Fruit fly (Drosophila melanogaster) S2 (cell line): ENCODE data around the gene CG10366.

ENCODE experiments used
- CG8478 ChIP-seq: fragments of >200 bp; optimal IDR thresholded peaks from 2 replicates; lab custom pipeline; 2018
- CTCF ChIP-seq, 2 experiments: fragments of >200 bp; optimal IDR thresholded peaks; 2 replicates each; lab custom pipeline; 2018

Gene CG10366

DNA sequence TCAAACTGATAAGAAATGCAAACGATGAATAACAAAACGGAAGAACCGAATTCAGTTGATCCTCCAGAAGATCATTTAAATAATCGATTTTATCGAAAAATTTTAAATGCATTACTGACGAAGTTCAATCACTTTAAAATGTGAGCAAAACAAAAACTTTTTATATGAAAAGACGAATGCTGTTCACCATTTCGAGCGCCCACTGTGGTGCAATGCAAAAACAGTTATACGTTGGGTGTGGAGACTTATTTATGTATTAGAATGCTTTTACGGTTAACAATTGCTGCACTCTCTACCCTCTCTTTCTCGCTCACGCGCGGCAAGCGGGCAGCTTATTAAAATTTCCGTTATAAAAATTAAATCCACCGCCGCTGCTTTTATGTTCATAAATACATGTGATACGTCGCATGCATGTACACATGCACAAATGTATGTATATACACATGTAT lies 13.2 kb upstream of the CG10366 start:
- TF ChIP-seq CTCF (optimal IDR thresholded peaks at IDR 0.05; lab: Kevin White, UChicago) (no peak), CG8478 (lab: Kevin White, UChicago) (no peak)

DNA sequence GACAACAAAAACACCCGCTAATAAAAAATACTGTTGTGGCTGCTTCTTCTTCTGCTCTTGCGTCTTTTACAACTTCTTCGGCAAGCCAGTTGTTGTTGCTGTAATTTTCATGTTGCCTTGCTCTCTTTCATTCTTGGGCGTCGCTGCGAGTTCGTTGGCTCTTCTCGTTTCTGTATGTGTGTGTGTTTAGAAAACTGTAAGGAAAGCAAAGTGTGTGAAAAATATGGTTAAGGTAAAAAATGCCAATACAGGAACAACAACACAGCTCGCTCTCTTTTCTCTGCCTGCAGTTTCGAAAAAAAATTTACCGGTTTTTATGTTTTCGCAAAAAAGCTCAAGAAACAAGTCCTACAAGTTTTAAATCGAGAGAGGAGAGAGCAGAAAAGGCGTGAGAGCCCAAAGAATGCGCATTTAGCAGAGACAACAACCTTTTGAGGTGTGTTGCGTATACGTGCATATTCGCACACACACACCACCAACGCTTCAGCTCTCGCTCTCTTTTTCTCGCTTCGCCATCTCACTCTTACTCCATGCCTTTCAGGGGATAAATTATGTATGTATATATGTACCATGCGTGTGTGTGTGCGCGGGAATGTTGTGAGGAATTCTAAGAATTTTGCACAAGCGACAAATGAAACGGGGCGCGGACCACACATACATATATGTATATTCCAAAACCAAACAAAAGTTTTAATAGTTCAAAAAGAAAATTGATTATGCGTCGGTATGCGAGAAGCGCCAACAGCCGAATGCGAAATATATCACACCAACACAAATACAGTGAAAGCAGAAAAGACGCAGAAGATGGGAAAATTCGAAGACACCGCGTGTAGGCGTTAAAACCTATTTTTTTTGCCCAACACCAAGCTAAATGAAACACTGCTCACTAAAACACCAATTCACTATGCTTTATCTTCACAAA lies 12.2 kb upstream of the CG10366 start:
- no peak for TF ChIP-seq CG8478 (lab: Kevin White, UChicago)
- no peak for TF ChIP-seq CTCF (optimal IDR thresholded peaks at IDR 0.05; lab: Kevin White, UChicago)

DNA sequence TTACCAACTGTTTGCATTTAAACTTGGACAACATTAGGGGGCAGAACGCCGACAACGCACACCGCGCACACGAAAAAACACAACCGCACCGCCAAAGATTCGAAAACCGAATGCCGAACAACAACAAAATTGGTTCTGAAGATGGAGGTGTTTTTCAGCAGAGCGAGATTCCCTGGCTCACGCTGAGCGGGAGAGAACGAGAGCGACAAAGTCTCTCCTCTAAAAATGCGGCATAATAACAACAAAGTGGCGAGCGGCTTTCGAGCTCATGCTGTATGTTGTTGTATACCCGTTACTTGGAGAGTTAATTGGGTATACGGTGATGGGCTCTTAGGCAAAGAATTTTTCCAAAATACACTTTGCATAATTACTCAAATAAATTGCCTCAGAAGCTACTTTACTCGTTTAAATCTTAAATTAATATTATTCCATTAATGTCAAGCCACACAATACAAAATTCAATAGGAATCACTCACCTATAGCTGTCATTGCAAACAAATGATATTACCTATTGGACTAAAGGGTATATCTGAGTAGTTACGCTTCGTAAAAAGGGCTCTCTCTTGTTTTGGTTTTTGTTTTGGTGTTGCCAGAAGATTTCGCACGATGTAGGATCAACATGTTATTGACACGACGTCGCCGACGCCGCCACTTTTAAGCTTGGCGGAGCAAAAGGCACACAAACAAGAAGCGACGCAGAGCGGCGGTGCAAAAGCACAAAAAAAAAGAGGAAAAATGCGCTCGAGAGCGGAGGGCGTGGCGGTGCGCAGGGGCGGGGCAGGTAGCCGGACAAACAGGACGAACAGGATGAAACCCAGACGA lies 11.3 kb upstream of the CG10366 start:
- TF ChIP-seq CTCF (optimal IDR thresholded peaks at IDR 0.05; lab: Kevin White, UChicago) = no peak
- TF ChIP-seq CG8478 (lab: Kevin White, UChicago) = no peak

DNA sequence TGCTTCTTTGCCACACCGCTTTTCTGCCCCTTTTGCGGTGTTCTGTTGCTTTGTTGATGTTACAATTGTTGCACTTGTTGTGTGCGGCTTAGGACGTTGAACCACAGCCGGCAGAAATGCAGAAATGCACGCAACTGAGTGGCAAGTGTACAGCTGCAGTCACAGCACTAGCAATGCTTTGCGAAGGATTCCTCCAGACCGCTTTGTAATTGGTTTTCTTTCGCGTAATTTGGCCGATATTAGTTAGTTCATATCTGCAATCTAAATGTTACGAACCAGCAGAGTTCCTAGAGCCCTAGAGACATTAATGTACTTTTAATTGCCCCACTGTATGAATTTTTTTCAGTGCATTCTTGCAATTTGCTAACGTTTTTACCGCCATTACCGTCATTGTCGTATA lies 9.7 kb upstream of the CG10366 start:
- TF ChIP-seq CTCF (optimal IDR thresholded peaks at IDR 0.05; lab: Kevin White, UChicago) (no peak), CG8478 (lab: Kevin White, UChicago) (no peak)

DNA sequence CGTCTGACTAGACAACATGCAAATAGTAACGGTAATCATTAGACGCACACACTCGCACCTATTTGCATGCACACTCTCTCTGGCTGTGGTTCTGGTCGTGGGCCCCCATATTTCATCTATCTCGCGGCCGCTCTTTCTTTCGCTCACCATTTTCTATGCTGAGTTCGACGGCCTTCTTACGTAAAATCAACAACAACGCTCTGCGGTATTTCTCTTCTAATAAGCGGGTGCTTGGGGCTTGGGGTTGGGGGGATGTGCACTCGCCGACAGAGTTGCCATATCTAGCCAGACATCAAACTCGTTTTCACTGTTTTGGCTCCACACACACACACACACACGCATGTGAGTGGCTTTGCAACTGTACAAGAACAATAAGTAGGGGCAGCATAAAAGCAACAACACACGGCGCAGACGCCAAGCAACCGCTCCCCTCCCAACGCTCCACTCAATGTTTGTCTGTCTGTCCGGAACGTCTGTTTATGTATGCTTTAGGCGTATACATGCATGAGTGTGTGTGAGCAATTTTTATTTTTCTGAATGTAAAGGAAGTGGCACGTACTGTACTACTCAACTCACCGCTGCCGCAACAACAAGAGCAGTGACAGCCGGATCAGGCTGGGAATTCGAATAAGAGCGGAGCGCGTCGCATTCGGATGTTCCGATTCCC lies 8.9 kb upstream of the CG10366 start:
- TF ChIP-seq CG8478 (lab: Kevin White, UChicago) (no peak), CTCF (optimal IDR thresholded peaks at IDR 0.05; lab: Kevin White, UChicago) (no peak)

DNA sequence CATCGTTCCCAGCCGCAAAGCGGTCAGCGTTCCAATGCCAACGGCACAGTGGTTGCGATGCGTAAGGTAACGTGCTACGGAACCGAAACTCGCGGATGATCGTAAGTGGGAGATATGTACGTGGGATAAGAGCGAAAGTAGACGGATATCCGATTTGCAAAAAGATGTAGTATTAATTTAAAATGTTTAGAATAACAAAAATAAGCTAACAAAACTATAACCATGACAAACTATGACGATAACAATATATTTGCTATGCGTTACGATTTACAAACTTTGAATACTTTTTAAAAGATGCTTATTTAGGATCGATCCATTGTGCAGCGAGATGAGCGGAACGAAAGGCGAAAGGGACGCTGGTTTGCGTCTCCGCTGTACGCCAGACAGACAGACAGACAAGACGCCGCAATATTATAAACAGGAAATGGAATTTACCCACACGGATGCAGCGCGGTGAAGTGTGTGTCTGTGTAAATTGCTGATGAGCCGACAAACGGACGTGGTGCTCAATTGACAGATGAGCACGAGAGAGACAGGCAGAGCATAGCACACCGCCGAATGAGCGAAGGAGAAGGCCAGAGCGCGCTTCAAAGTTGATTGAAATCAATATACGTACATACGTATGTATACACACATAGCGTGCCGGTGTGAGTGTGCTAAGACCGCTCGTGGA lies 8.3 kb upstream of the CG10366 start:
- TF ChIP-seq CG8478 (lab: Kevin White, UChicago) = no peak
- TF ChIP-seq CTCF (optimal IDR thresholded peaks at IDR 0.05; lab: Kevin White, UChicago) = peak in 1 of 2 experiments; percentile 40

DNA sequence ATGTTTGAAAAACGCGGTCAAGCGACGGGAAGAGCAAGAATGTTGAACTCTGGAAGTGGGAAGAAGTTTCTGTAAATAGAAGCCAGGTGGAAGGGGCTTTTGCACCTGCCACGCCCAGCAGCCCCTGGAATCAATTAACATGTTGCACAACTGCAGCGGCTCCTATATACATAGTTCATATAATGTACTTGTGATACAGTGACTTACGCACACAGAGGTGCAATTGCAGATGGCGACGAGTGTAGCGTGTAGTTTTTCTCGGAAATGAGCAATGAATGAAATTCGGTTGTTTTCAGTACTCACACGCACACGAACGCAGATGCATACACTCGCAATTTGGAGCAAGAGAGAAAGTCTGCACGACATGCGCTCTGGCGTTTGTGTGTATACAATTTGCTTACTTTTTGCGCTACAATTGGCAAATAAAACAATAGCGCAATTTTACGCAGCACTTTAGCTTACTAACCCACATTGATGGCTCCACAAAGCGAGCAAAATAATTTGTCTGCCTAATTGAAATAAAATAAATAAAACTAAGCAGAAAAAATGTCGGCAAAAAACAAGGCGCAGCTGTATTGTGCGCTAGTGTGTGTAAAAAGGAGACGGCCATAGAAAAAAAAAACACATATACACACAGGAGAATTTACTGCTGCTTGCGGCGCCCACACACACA lies 7.6 kb upstream of the CG10366 start:
- TF ChIP-seq CTCF (optimal IDR thresholded peaks at IDR 0.05; lab: Kevin White, UChicago) (no peak), CG8478 (lab: Kevin White, UChicago) (no peak)

DNA sequence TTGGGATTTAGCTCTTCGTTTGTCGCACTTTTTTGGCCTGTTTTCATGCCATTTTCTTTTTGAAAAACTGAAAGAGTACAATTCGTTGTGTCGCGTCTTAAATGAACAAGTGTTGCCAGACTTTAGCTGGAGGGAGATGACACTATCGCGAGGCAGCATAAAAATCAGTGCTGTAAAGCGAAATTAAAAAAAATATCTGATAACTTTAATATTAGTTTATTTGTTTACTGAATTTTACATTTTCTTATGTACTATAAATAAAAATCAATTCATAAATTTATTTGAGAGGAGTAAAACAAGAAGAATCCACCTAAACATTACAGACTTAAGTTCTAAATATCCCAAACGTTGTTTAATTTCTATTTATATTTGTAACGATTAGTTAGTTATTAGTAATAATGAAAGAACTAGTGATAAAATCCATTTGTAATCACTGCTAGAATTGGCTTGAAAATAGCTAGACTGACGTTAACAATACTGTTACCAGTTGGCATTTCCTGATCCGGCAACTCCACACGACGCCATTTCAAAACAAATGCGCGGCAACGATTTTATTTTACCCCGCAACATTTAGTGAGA lies 6.8 kb upstream of the CG10366 start, which contains the start of the genes spi and msb1l:
Gene spi, minus strand, starts transcription at position 129 of the 579 bp plus-strand sequence.
Gene msb1l, plus strand, starts transcription at position 515 of the 579 bp plus-strand sequence.
- TF ChIP-seq CG8478 (lab: Kevin White, UChicago) (no peak), CTCF (optimal IDR thresholded peaks at IDR 0.05; lab: Kevin White, UChicago) (no peak)

DNA sequence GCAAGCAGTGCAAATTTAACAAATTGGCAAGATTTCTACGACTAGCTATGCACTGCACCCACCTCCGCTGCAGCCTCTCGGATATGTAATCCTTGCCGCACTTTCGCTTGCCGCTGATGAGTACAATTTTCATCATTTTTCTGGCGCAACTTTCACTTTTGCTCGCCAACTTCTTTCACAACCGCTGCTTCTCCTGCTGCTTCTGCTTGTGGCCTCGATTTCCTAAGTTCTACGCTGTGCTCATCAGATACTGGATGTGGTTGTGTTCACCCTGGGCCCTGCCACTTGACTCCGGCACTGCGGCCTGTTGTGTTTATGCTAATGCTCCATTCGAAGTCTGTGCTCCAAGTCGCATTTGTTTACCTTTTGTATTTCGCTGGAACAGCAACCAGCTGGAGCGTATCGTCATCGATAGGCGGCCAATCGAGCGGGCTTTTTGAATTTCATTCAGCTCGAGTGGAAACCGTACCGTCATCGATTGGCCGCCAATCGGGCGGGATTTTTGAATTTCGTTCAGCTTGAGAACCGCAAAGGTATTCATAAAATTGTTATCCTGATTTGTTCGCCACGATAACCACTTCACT lies 3.9 kb upstream of the CG10366 start, which contains the start of gene Pmvk:
Gene Pmvk, minus strand, starts transcription at position 357 of the 584 bp plus-strand sequence.
- no peak for TF ChIP-seq CG8478 (lab: Kevin White, UChicago)
- no peak for TF ChIP-seq CTCF (optimal IDR thresholded peaks at IDR 0.05; lab: Kevin White, UChicago)

DNA sequence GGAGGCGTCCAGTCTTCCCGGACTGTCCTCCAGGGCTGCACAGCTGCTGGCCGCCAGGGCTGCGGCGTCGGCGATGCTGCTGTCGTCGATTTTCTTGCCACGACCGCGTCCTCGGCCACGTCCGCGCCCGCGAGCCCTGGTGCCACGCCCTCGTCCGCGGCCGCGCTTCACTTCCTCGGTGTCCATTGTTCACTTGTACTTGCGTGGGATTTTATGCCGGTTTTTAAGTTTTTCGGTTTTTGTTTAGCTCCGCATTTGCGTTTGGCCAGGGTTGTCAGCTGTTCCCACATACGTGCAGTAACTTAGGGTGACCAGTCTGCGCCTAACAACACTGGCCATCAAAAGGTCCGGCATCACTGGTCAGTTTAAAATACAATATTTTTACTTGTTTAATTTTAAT lies 1.9 kb upstream of the CG10366 start, which contains the start of gene Hakai:
Gene Hakai, minus strand, starts transcription at position 290 of the 400 bp plus-strand sequence.
- TF ChIP-seq CTCF (optimal IDR thresholded peaks at IDR 0.05; lab: Kevin White, UChicago) (peak in 1 of 2 experiments; percentile 29), CG8478 (lab: Kevin White, UChicago) (no peak)

DNA sequence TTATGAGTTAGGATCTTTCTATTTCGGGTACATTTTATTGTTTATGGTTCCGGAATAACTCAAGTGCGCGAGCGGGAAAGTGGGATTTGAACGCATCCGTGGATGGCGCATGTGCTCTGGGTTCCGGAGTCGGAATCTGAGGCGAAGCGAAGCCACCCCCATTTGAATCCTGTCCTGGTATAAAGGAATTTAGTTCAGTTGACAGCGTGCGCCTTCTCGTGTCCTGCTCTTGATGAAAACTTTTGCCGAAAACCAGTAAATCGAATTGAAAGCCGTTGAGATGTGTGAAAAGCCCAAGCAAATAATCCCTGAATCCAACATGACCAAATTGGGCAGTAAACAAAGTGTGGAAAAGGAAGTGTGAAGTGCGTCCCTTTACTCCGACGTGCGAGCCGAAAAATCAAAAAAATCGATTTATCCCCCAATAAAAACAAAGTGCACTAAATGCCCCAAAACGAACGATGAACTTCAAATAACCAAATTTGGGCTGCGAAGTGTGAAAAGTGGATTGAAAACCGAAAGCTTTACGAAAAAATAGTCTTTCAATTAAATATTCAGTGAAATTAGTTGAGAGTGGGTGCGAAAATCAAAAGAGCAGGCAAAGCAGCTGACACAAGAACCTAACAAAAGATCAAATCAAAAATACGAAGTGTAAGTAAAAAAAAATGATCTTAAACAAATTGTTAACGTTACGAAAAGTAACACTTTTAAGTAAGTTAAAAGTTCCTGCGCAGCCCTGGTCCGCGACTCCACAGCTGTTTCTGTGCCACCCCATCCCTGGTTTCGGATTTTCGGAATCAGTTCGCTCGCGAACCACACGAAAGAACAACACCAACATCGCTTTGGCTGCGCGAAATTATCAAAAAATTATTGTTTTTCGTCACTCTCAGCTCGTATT lies 2.6 kb downstream of the CG10366 start, which contains the start of gene Lar:
Gene Lar, plus strand, starts transcription at position 188 of the 898 bp plus-strand sequence.
- peak; percentile 7 to 28 for TF ChIP-seq CTCF (optimal IDR thresholded peaks at IDR 0.05; lab: Kevin White, UChicago)
- TF ChIP-seq CG8478 (lab: Kevin White, UChicago) = no peak
